Fruit fly (Drosophila melanogaster) whole organism, embryonic: Measurements from ENCODE around the gene Rbcn-3B.
A peak's percentile ranks its signal among the peaks of the same experiment; 100 is the strongest.

Source experiments
- Aef1 ChIP-seq: fragments of 200-800 bp; sonication (Bioruptor generic); IDR thresholded peaks from 3 replicates; pipeline ENCODE4 v1.3.6; 2022; ENCODE audit warnings: missing biosample characterization, missing genetic modification characterization
- Atf-2 ChIP-seq: fragments of 200-800 bp; sonication (Bioruptor generic); optimal IDR thresholded peaks from 2 replicates; lab custom pipeline; 2016; ENCODE audit warnings: missing biosample characterization, missing genetic modification characterization
- Bdp1 ChIP-seq: fragments of 200-800 bp; sonication (Bioruptor generic); optimal IDR thresholded peaks from 3 replicates; lab custom pipeline; 2016; ENCODE audit warnings: missing biosample characterization, missing genetic modification characterization
- CG10462 ChIP-seq: fragments of 200-800 bp; sonication (Bioruptor generic); optimal IDR thresholded peaks from 2 replicates; lab custom pipeline; 2016; ENCODE audit warnings: missing biosample characterization, missing genetic modification characterization
- CG10654 ChIP-seq: fragments of 200-800 bp; sonication (Bioruptor generic); optimal IDR thresholded peaks from 2 replicates; lab custom pipeline; 2016; ENCODE audit warnings: missing biosample characterization, missing genetic modification characterization
- CG1233 ChIP-seq: fragments of 200-800 bp; sonication (Bioruptor generic); optimal IDR thresholded peaks from 4 replicates; lab custom pipeline; 2018; ENCODE audit warnings: missing biosample characterization, mild to moderate bottlenecking, missing genetic modification characterization
- CG14710 ChIP-seq: fragments of 200-800 bp; sonication (Bioruptor generic); optimal IDR thresholded peaks from 3 replicates; lab custom pipeline; 2019; ENCODE audit warnings: missing biosample characterization, mild to moderate bottlenecking, missing genetic modification characterization, moderate library complexity
- CG2129 ChIP-seq: fragments of 200-800 bp; sonication (Bioruptor generic); IDR thresholded peaks from 2 replicates; pipeline ENCODE4 v1.3.6; 2022; ENCODE audit warnings: missing biosample characterization, missing genetic modification characterization; ENCODE audit not compliant: partially characterized antibody
- CG2199 ChIP-seq: fragments of 200-800 bp; sonication (Bioruptor generic); IDR thresholded peaks from 3 replicates; pipeline ENCODE4 v1.3.6; 2022; ENCODE audit warnings: missing biosample characterization, missing genetic modification characterization
- CG2678 ChIP-seq: fragments of 200-800 bp; sonication (Bioruptor generic); optimal IDR thresholded peaks from 3 replicates; lab custom pipeline; 2019; ENCODE audit warnings: missing biosample characterization, mild to moderate bottlenecking, missing genetic modification characterization, moderate library complexity
- CG2712 ChIP-seq: fragments of 200-800 bp; optimal IDR thresholded peaks from 3 replicates; lab custom pipeline; 2019; ENCODE audit warnings: missing biosample characterization, mild to moderate bottlenecking, missing genetic modification characterization, moderate library complexity
- CG30020 ChIP-seq: fragments of 200-800 bp; optimal IDR thresholded peaks from 2 replicates; lab custom pipeline; 2019; ENCODE audit warnings: missing biosample characterization, mild to moderate bottlenecking, missing genetic modification characterization, moderate library complexity
- CG30431 ChIP-seq: fragments of 200-800 bp; sonication (Bioruptor generic); optimal IDR thresholded peaks from 2 replicates; lab custom pipeline; 2017; ENCODE audit warnings: missing biosample characterization, missing genetic modification characterization
- CG4404 ChIP-seq: fragments of 200-800 bp; sonication (Bioruptor generic); IDR thresholded peaks from 2 replicates; pipeline ENCODE4 v1.3.6; 2022; ENCODE audit warnings: missing biosample characterization, missing genetic modification characterization
- CG8765 ChIP-seq: fragments of 200-800 bp; sonication (Bioruptor generic); IDR thresholded peaks from 2 replicates; pipeline ENCODE4 v1.3.6; 2022; ENCODE audit warnings: missing biosample characterization, missing genetic modification characterization
- D19A ChIP-seq: fragments of 200-800 bp; optimal IDR thresholded peaks from 3 replicates; lab custom pipeline; 2019; ENCODE audit warnings: missing biosample characterization, mild to moderate bottlenecking, missing genetic modification characterization, moderate library complexity
- HmgZ ChIP-seq: fragments of 200-800 bp; sonication (Bioruptor generic); optimal IDR thresholded peaks from 2 replicates; lab custom pipeline; 2018; ENCODE audit warnings: missing biosample characterization, mild to moderate bottlenecking, missing genetic modification characterization
- Hr3 ChIP-seq: fragments of 200-800 bp; sonication (Bioruptor generic); optimal IDR thresholded peaks from 3 replicates; lab custom pipeline; 2016; ENCODE audit warnings: missing biosample characterization, missing genetic modification characterization
- MTF-1 ChIP-seq: fragments of 200-800 bp; sonication (Bioruptor generic); optimal IDR thresholded peaks from 2 replicates; lab custom pipeline; 2018; ENCODE audit warnings: missing biosample characterization, mild to moderate bottlenecking, missing genetic modification characterization, borderline replicate concordance
- Oaz ChIP-seq: fragments of 200-800 bp; sonication (Bioruptor generic); IDR thresholded peaks from 2 replicates; pipeline ENCODE4 v1.3.6; 2022; ENCODE audit warnings: missing biosample characterization, missing genetic modification characterization
- Oli ChIP-seq: fragments of 200-800 bp; sonication (Bioruptor generic); optimal IDR thresholded peaks from 2 replicates; lab custom pipeline; 2018; ENCODE audit warnings: missing biosample characterization, mild to moderate bottlenecking, missing genetic modification characterization, moderate library complexity
- Opbp ChIP-seq: fragments of 200-800 bp; sonication (Bioruptor generic); IDR thresholded peaks from 3 replicates; pipeline ENCODE4 v1.3.6; 2022; ENCODE audit warnings: missing biosample characterization, missing genetic modification characterization; ENCODE audit not compliant: partially characterized antibody
- PHDP ChIP-seq: fragments of 200-800 bp; sonication (Bioruptor generic); optimal IDR thresholded peaks from 3 replicates; lab custom pipeline; 2018; ENCODE audit warnings: missing biosample characterization, mild to moderate bottlenecking, missing genetic modification characterization, moderate library complexity
- Pdp1 ChIP-seq, 2 experiments: fragments of 200-800 bp; sonication (Bioruptor generic); optimal IDR thresholded peaks; 3 replicates each; lab custom pipeline; 2016; ENCODE audit warnings: missing biosample characterization in 2 of 2, missing genetic modification characterization in 2 of 2, mild to moderate bottlenecking in 1 of 2, moderate library complexity in 1 of 2
- Ravus ChIP-seq: fragments of 200-800 bp; sonication (Bioruptor generic); IDR thresholded peaks from 2 replicates; pipeline ENCODE4 v1.3.6; 2022; ENCODE audit warnings: missing biosample characterization, missing genetic modification characterization
- TFAM ChIP-seq: fragments of 200-800 bp; sonication (Bioruptor generic); optimal IDR thresholded peaks from 2 replicates; lab custom pipeline; 2017; ENCODE audit warnings: missing biosample characterization, missing genetic modification characterization, inconsistent platforms
- Tbp ChIP-seq: fragments of >200 bp; optimal IDR thresholded peaks from 2 replicates; lab custom pipeline; 2018; ENCODE audit warnings: missing biosample characterization, missing genetic modification characterization
- Usf ChIP-seq: fragments of 200-800 bp; sonication (Bioruptor generic); optimal IDR thresholded peaks from 2 replicates; lab custom pipeline; 2017; ENCODE audit warnings: missing genotype, missing biosample characterization, missing genetic modification characterization
- al ChIP-seq: fragments of 200-800 bp; sonication (Bioruptor generic); IDR thresholded peaks from 2 replicates; pipeline ENCODE4 v1.3.6; 2022; ENCODE audit warnings: missing biosample characterization, missing genetic modification characterization
- bigmax ChIP-seq: fragments of 200-800 bp; sonication (Bioruptor generic); optimal IDR thresholded peaks from 2 replicates; lab custom pipeline; 2018; ENCODE audit warnings: missing biosample characterization, mild to moderate bottlenecking, missing genetic modification characterization
- cas ChIP-seq: fragments of 200-800 bp; sonication (Bioruptor generic); IDR thresholded peaks from 2 replicates; pipeline ENCODE4 v1.3.6; 2022; ENCODE audit warnings: missing biosample characterization, missing genetic modification characterization
- ci ChIP-seq: fragments of 200-800 bp; sonication (Bioruptor generic); IDR thresholded peaks from 3 replicates; pipeline ENCODE4 v1.3.6; 2022; ENCODE audit warnings: missing biosample characterization, missing genetic modification characterization
- crol ChIP-seq: fragments of 200-800 bp; sonication (Bioruptor generic); IDR thresholded peaks from 2 replicates; pipeline ENCODE4 v1.3.6; 2022; ENCODE audit warnings: missing biosample characterization, missing genetic modification characterization
- dimm ChIP-seq: fragments of 200-800 bp; sonication (Bioruptor generic); IDR thresholded peaks from 2 replicates; pipeline ENCODE4 v1.3.6; 2022; ENCODE audit warnings: missing biosample characterization, missing genetic modification characterization
- disco-r ChIP-seq: fragments of 200-800 bp; sonication (Bioruptor generic); optimal IDR thresholded peaks from 2 replicates; lab custom pipeline; 2016; ENCODE audit warnings: missing biosample characterization, missing genetic modification characterization
- dmrt11E ChIP-seq: fragments of 200-800 bp; sonication (Bioruptor generic); optimal IDR thresholded peaks from 3 replicates; lab custom pipeline; 2018; ENCODE audit warnings: missing biosample characterization, mild to moderate bottlenecking, missing genetic modification characterization, moderate library complexity
- gcm2 ChIP-seq: fragments of 200-800 bp; sonication (Bioruptor generic); optimal IDR thresholded peaks from 2 replicates; lab custom pipeline; 2016; ENCODE audit warnings: missing biosample characterization, missing genetic modification characterization
- h ChIP-seq: fragments of >200 bp; optimal IDR thresholded peaks from 2 replicates; lab custom pipeline; 2017
- ham ChIP-seq: fragments of 200-800 bp; sonication (Bioruptor generic); IDR thresholded peaks from 2 replicates; pipeline ENCODE4 v1.3.6; 2022; ENCODE audit warnings: missing biosample characterization, missing genetic modification characterization
- insv ChIP-seq, 2 experiments: fragments of 200-800 bp; sonication (Bioruptor generic); optimal IDR thresholded peaks; 3 replicates each; lab custom pipeline; 2016 to 2018; ENCODE audit warnings: missing biosample characterization in 2 of 2, missing genetic modification characterization in 2 of 2
- kay ChIP-seq: fragments of 200-800 bp; sonication (Bioruptor generic); optimal IDR thresholded peaks from 2 replicates; lab custom pipeline; 2016; ENCODE audit warnings: missing biosample characterization, missing genetic modification characterization
- otp ChIP-seq: fragments of 200-800 bp; sonication (Bioruptor generic); IDR thresholded peaks from 3 replicates; pipeline ENCODE4, ENCODE4 v1.3.6; 2022; ENCODE audit warnings: missing biosample characterization, missing genetic modification characterization
- phol ChIP-seq: fragments of 200-800 bp; sonication (Bioruptor generic); optimal IDR thresholded peaks from 3 replicates; lab custom pipeline; 2018; ENCODE audit warnings: missing biosample characterization, mild to moderate bottlenecking, missing genetic modification characterization, moderate library complexity
- pzg ChIP-seq: fragments of 200-800 bp; sonication (Bioruptor generic); optimal IDR thresholded peaks from 3 replicates; lab custom pipeline; 2018; ENCODE audit warnings: missing biosample characterization, mild to moderate bottlenecking, missing genetic modification characterization, moderate library complexity
- schlank ChIP-seq: fragments of 200-800 bp; sonication (Bioruptor generic); optimal IDR thresholded peaks from 2 replicates; lab custom pipeline; 2018; ENCODE audit warnings: missing biosample characterization, mild to moderate bottlenecking, missing genetic modification characterization
- sqz ChIP-seq: fragments of 200-800 bp; sonication (Bioruptor generic); optimal IDR thresholded peaks from 3 replicates; lab custom pipeline; 2018; ENCODE audit warnings: missing biosample characterization, mild to moderate bottlenecking, missing genetic modification characterization
- ssp ChIP-seq: fragments of 200-800 bp; sonication (Bioruptor generic); IDR thresholded peaks from 2 replicates; pipeline ENCODE4 v1.3.6; 2022; ENCODE audit warnings: missing biosample characterization, missing genetic modification characterization
- tup ChIP-seq: fragments of 200-800 bp; sonication (Bioruptor generic); optimal IDR thresholded peaks from 2 replicates; lab custom pipeline; 2016; ENCODE audit warnings: missing biosample characterization, mild to moderate bottlenecking, missing genetic modification characterization, moderate library complexity
- tx ChIP-seq: fragments of 200-800 bp; sonication (Bioruptor generic); optimal IDR thresholded peaks from 2 replicates; lab custom pipeline; 2016; ENCODE audit warnings: missing biosample characterization, missing genetic modification characterization
- unc-4 ChIP-seq: fragments of 200-800 bp; sonication (Bioruptor generic); IDR thresholded peaks from 2 replicates; pipeline ENCODE4 v1.3.6; 2022; ENCODE audit warnings: missing biosample characterization, missing genetic modification characterization; ENCODE audit not compliant: partially characterized antibody

The Rbcn-3B gene

DNA sequence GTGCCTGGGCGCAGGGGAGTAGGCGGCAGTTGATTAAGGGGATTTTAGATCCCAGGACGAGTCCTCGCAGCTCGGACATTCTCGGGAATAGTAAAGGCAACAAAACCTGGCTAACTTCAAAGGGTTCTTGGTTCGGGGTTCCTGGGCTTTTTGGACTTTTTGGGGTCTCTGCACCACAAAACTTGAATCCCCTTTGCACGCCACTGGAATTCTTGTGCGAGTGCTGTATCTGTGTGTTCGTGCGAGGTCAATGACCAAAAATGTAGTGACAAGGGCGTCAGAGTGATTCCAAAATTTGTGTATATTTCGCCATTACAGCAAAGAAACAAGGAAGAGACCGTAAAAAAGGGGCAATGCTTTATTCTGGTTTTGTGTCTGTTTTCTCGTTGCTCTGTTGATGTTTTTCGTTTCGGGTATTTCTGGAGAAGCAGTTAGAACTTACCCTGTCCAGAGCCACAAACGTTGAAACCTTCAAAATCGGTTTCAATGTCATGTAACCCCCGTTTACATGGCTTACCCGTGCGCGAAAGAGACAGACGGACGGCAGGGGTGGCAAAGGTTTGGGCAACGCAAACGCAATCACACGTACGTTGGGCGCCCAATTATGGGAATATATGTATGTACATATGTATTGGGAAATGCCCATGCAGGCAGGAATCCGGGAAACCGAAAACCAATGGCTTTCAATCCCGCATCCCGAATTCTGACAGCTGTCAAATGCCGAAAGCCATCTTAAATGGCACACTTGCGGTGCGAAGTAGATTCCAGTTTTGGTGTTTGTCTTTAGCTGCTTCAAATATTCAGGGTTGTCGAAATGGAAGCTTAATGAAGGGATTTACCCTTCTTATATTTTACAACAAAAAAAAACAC is 35.8 kb downstream of the Rbcn-3B start (continued):
- peak; percentile 73; the same call in 2 of the 3 replicates for TF ChIP-seq ci (GFP tag; lab: Robert Waterston, UW)
- TF ChIP-seq CG30020, result no peak
- TF ChIP-seq insv (GFP tag; optimal IDR thresholded peaks at IDR 0.05; lab: Kevin White, UChicago), result no peak
- no peak for TF ChIP-seq CG14710 (tag; lab: Kevin White, UChicago)
- TF ChIP-seq Hr3 (GFP tag; lab: Kevin White, UChicago), result peak; percentile 20
- no peak for TF ChIP-seq Ravus
- no peak for TF ChIP-seq ham (GFP tag; lab: Robert Waterston, UW)
- no peak for TF ChIP-seq sqz (GFP tag; lab: Kevin White, UChicago)
- peak; percentile 31 for TF ChIP-seq Usf (GFP tag; lab: Kevin White, UChicago)
- no peak for TF ChIP-seq D19A (tag; lab: Kevin White, UChicago)
- peak; percentile 40 for TF ChIP-seq dmrt11E (tag; lab: Kevin White, UChicago)
- TF ChIP-seq TFAM (GFP tag; lab: Kevin White, UChicago), result no peak
- TF ChIP-seq bigmax, result no peak
- peak; percentile 56; the same call in 1 of the 3 replicates for TF ChIP-seq otp (GFP tag; lab: Robert Waterston, UW)
- TF ChIP-seq CG2678 (tag; lab: Kevin White, UChicago), result peak; percentile 60
- no peak for TF ChIP-seq unc-4 (GFP tag; lab: Robert Waterston, UW)
- no peak for TF ChIP-seq schlank (tag; lab: Kevin White, UChicago)
- TF ChIP-seq disco-r (GFP tag; lab: Kevin White, UChicago), result no peak
- TF ChIP-seq MTF-1 (GFP tag; lab: Kevin White, UChicago), result no peak
- TF ChIP-seq HmgZ, result no peak
- TF ChIP-seq cas (GFP tag; lab: Robert Waterston, UW), result no peak
- no peak for TF ChIP-seq Atf-2
- peak; percentile 65 for TF ChIP-seq PHDP (tag; lab: Kevin White, UChicago)
- no peak for TF ChIP-seq Tbp (GFP tag; lab: Kevin White, UChicago)
- no peak for TF ChIP-seq gcm2 (GFP tag; lab: Kevin White, UChicago)
- TF ChIP-seq CG8765 (GFP tag; lab: Robert Waterston, UW), result no peak
- TF ChIP-seq ssp (GFP tag; lab: Robert Waterston, UW), result peak; percentile 42; the same call in 1 of the 2 replicates
- no peak for TF ChIP-seq kay (GFP tag; lab: Kevin White, UChicago)
- peak; percentile 18 for TF ChIP-seq CG30431 (GFP tag; lab: Kevin White, UChicago)
- TF ChIP-seq tup (GFP tag; lab: Kevin White, UChicago), result no peak
- TF ChIP-seq CG10654 (GFP tag; lab: Kevin White, UChicago), result peak; percentile 49
- TF ChIP-seq Bdp1 (GFP tag; lab: Kevin White, UChicago), result no peak
- TF ChIP-seq Oaz, result no peak
- no peak for TF ChIP-seq CG2129 (GFP tag; lab: Robert Waterston, UW)
- peak; percentile 23 to 38 for TF ChIP-seq Pdp1 (GFP tag; optimal IDR thresholded peaks at IDR 0.05; lab: Kevin White, UChicago)
- TF ChIP-seq Oli (tag; lab: Kevin White, UChicago), result peak; percentile 54
- TF ChIP-seq CG4404 (GFP tag; lab: Robert Waterston, UW), result peak; percentile 39; the same call in 1 of the 2 replicates
- TF ChIP-seq crol, result no peak
- TF ChIP-seq Aef1 (GFP tag; lab: Robert Waterston, UW), result no peak; the same call in 2 of the 3 replicates
- no peak for TF ChIP-seq Opbp (GFP tag; lab: Robert Waterston, UW)
- no peak for TF ChIP-seq CG10462 (GFP tag; lab: Kevin White, UChicago)
- peak; percentile 66 for TF ChIP-seq CG2712 (tag; lab: Kevin White, UChicago)
- no peak for TF ChIP-seq h
- no peak for TF ChIP-seq pzg (GFP tag; lab: Kevin White, UChicago)
- TF ChIP-seq dimm (GFP tag; lab: Robert Waterston, UW), result no peak
- TF ChIP-seq tx (GFP tag; lab: Kevin White, UChicago), result no peak
- no peak for TF ChIP-seq al (GFP tag; lab: Robert Waterston, UW)
- TF ChIP-seq CG2199 (GFP tag; lab: Robert Waterston, UW), result no peak
- peak; percentile 43 for TF ChIP-seq phol
- no peak for TF ChIP-seq CG1233 (GFP tag; lab: Kevin White, UChicago)
